Fruit fly (Drosophila melanogaster) whole organism, prepupa: Measurements from ENCODE around the gene CG14958.

Experiments used
- CG11762 ChIP-seq: fragments of 200-800 bp; sonication (Bioruptor generic); optimal IDR thresholded peaks from 3 replicates; lab custom pipeline; 2016; ENCODE audit warnings: missing biosample characterization, missing genetic modification characterization; ENCODE audit not compliant: insufficient read depth
- CG32006 ChIP-seq: fragments of 200-800 bp; sonication (Bioruptor generic); optimal IDR thresholded peaks from 3 replicates; lab custom pipeline; 2017; ENCODE audit warnings: missing biosample characterization, mild to moderate bottlenecking, missing genetic modification characterization
- CG34406 ChIP-seq: fragments of 200-800 bp; sonication (Bioruptor generic); optimal IDR thresholded peaks from 3 replicates; lab custom pipeline; 2016; ENCODE audit warnings: missing biosample characterization, missing genetic modification characterization
- CG7368 ChIP-seq: fragments of 200-800 bp; sonication (Bioruptor generic); optimal IDR thresholded peaks from 3 replicates; lab custom pipeline; 2016; ENCODE audit warnings: missing biosample characterization, missing genetic modification characterization
- Eip75B ChIP-seq: fragments of 200-800 bp; sonication (Bioruptor generic); optimal IDR thresholded peaks from 3 replicates; lab custom pipeline; 2016; ENCODE audit warnings: missing biosample characterization, missing genetic modification characterization
- Eip93F ChIP-seq: fragments of 200-800 bp; sonication (Bioruptor generic); optimal IDR thresholded peaks from 2 replicates; lab custom pipeline; 2016; ENCODE audit warnings: missing biosample characterization, mild to moderate bottlenecking, missing genetic modification characterization
- Gug ChIP-seq: fragments of 200-800 bp; sonication (Bioruptor generic); IDR thresholded peaks from 2 replicates; pipeline ENCODE4 v1.3.6; 2022; ENCODE audit warnings: missing biosample characterization, missing genetic modification characterization
- Hr39 ChIP-seq: fragments of 200-800 bp; sonication (Bioruptor generic); optimal IDR thresholded peaks from 2 replicates; lab custom pipeline; 2016; ENCODE audit warnings: missing biosample characterization, missing genetic modification characterization
- Smox ChIP-seq: fragments of 200-800 bp; sonication (Bioruptor generic); optimal IDR thresholded peaks from 3 replicates; lab custom pipeline; 2016; ENCODE audit warnings: missing biosample characterization, missing genetic modification characterization
- Sox102F ChIP-seq: fragments of 200-800 bp; sonication (Bioruptor generic); optimal IDR thresholded peaks from 2 replicates; lab custom pipeline; 2016; ENCODE audit warnings: missing biosample characterization, mild to moderate bottlenecking, missing genetic modification characterization
- acj6 ChIP-seq: fragments of 200-800 bp; sonication (Bioruptor generic); optimal IDR thresholded peaks from 3 replicates; lab custom pipeline; 2016; ENCODE audit warnings: missing biosample characterization, missing genetic modification characterization
- dsx ChIP-seq: fragments of 200-800 bp; optimal IDR thresholded peaks from 3 replicates; lab custom pipeline; 2019; ENCODE audit warnings: missing biosample characterization, mild to moderate bottlenecking, missing genetic modification characterization, moderate library complexity; ENCODE audit not compliant: poor library complexity, severe bottlenecking
- fd85E ChIP-seq: fragments of 200-800 bp; sonication (Bioruptor generic); optimal IDR thresholded peaks from 3 replicates; lab custom pipeline; 2016; ENCODE audit warnings: missing biosample characterization, missing genetic modification characterization
- ss ChIP-seq, 2 experiments: fragments of 200-800 bp; sonication (Bioruptor generic); optimal IDR thresholded peaks; 2 replicates in 1 of 2; 3 replicates in 1 of 2; lab custom pipeline; 2017 to 2018; ENCODE audit warnings: mild to moderate bottlenecking in 2 of 2, missing biosample characterization in 2 of 2, missing genetic modification characterization in 2 of 2, moderate library complexity in 1 of 2

- no peak for TF ChIP-seq Smox (GFP tag; lab: Kevin White, UChicago)
- TF ChIP-seq Eip93F (GFP tag; lab: Kevin White, UChicago), result no peak
- TF ChIP-seq CG34406 (GFP tag; lab: Kevin White, UChicago), result no peak
- no peak for TF ChIP-seq Hr39
- no peak for TF ChIP-seq CG7368 (GFP tag; lab: Kevin White, UChicago)
- TF ChIP-seq dsx (GFP tag; lab: Kevin White, UChicago), result no peak
- TF ChIP-seq Gug (GFP tag; lab: Robert Waterston, UW), result no peak
- no peak for TF ChIP-seq acj6
- TF ChIP-seq Sox102F (GFP tag; lab: Kevin White, UChicago), result no peak
- TF ChIP-seq CG11762, result no peak
- TF ChIP-seq fd85E (GFP tag; lab: Kevin White, UChicago), result no peak
- TF ChIP-seq ss (GFP tag; optimal IDR thresholded peaks at IDR 0.05; lab: Kevin White, UChicago), result no peak
- no peak for TF ChIP-seq CG32006 (GFP tag; lab: Kevin White, UChicago)
- no peak for TF ChIP-seq Eip75B (GFP tag; lab: Kevin White, UChicago)
Measured at dm6 chr3L:3226458-3226783, 36.6 kb downstream of the CG14958 start.
